Fruit fly (Drosophila melanogaster) whole organism, embryonic: ENCODE data around the gene CG42393.

Experiments
- Adf1 ChIP-seq: fragments of 200-800 bp; sonication (Bioruptor generic); IDR thresholded peaks from 2 replicates; pipeline ENCODE4 v1.3.6; 2022; ENCODE audit warnings: missing biosample characterization, missing genetic modification characterization
- Bgb ChIP-seq: fragments of 200-800 bp; sonication (Bioruptor generic); IDR thresholded peaks from 2 replicates; pipeline ENCODE4 v1.3.6; 2022; ENCODE audit warnings: missing biosample characterization, missing genetic modification characterization; ENCODE audit not compliant: partially characterized antibody
- CG10959 ChIP-seq: fragments of 200-800 bp; sonication (Bioruptor generic); IDR thresholded peaks from 2 replicates; pipeline ENCODE4 v1.3.6; 2022; ENCODE audit warnings: missing biosample characterization, missing genetic modification characterization
- CG12659 ChIP-seq: fragments of 200-800 bp; sonication (Bioruptor generic); optimal IDR thresholded peaks from 3 replicates; lab custom pipeline; 2017; ENCODE audit warnings: mild to moderate bottlenecking, missing biosample characterization, missing genetic modification reagents, missing genetic modification characterization
- CG13287 ChIP-seq: fragments of 200-800 bp; sonication (Bioruptor generic); IDR thresholded peaks from 2 replicates; pipeline ENCODE4 v1.3.6; 2022; ENCODE audit warnings: missing biosample characterization, missing genetic modification characterization; ENCODE audit not compliant: partially characterized antibody
- CG15073 ChIP-seq: fragments of 200-800 bp; sonication (Bioruptor generic); optimal IDR thresholded peaks from 2 replicates; lab custom pipeline; 2016; ENCODE audit warnings: missing biosample characterization, missing genetic modification characterization
- CG17612 ChIP-seq: fragments of 200-800 bp; sonication (Bioruptor generic); IDR thresholded peaks from 2 replicates; pipeline ENCODE4 v1.3.6; 2022; ENCODE audit warnings: missing biosample characterization, missing genetic modification characterization
- CG2199 ChIP-seq: fragments of 200-800 bp; sonication (Bioruptor generic); IDR thresholded peaks from 3 replicates; pipeline ENCODE4 v1.3.6; 2022; ENCODE audit warnings: missing biosample characterization, missing genetic modification characterization
- CG31224 ChIP-seq: fragments of 200-800 bp; sonication (Bioruptor generic); IDR thresholded peaks from 2 replicates; pipeline ENCODE4 v1.3.6; 2022; ENCODE audit warnings: missing biosample characterization, missing genetic modification characterization
- CG32772 ChIP-seq: fragments of 200-800 bp; sonication (Bioruptor generic); IDR thresholded peaks from 2 replicates; pipeline ENCODE4 v1.3.6; 2022; ENCODE audit warnings: missing biosample characterization, missing genetic modification characterization
- CG34224 ChIP-seq: fragments of 200-800 bp; sonication (Bioruptor generic); IDR thresholded peaks from 3 replicates; pipeline ENCODE4 v1.3.6; 2022; ENCODE audit warnings: missing biosample characterization, missing genetic modification characterization; ENCODE audit not compliant: partially characterized antibody
- CG4282 ChIP-seq: fragments of 200-800 bp; sonication (Bioruptor generic); optimal IDR thresholded peaks from 2 replicates; lab custom pipeline; 2016; ENCODE audit warnings: missing biosample characterization, missing genetic modification characterization
- CG6683 ChIP-seq: fragments of 200-800 bp; sonication (Bioruptor generic); optimal IDR thresholded peaks from 2 replicates; lab custom pipeline; 2017; ENCODE audit warnings: missing biosample characterization, mild to moderate bottlenecking, missing genetic modification characterization, missing genetic modification reagents
- CG6813 ChIP-seq: fragments of 200-800 bp; sonication (Bioruptor generic); optimal IDR thresholded peaks from 2 replicates; lab custom pipeline; 2017; ENCODE audit warnings: missing biosample characterization, missing genetic modification characterization, mild to moderate bottlenecking, moderate library complexity, missing genetic modification reagents
- CG7357 ChIP-seq: fragments of 200-800 bp; sonication (Bioruptor generic); IDR thresholded peaks from 3 replicates; pipeline ENCODE4 v1.3.6; 2022; ENCODE audit warnings: missing biosample characterization, missing genetic modification characterization
- CG8290 ChIP-seq, 3 experiments: fragments of 200-800 bp; sonication (Bioruptor generic); optimal IDR thresholded peaks; 2 replicates each; lab custom pipeline; 2016 to 2019; ENCODE audit warnings: missing biosample characterization in 3 of 3, missing genetic modification characterization in 3 of 3, mild to moderate bottlenecking in 2 of 3, moderate library complexity in 1 of 3
- CG8359 ChIP-seq: fragments of 200-800 bp; sonication (Bioruptor generic); optimal IDR thresholded peaks from 2 replicates; lab custom pipeline; 2017; ENCODE audit warnings: missing biosample characterization, mild to moderate bottlenecking, missing genetic modification characterization, borderline replicate concordance
- Dad ChIP-seq: fragments of 200-800 bp; sonication (Bioruptor generic); optimal IDR thresholded peaks from 3 replicates; lab custom pipeline; 2016; ENCODE audit warnings: missing biosample characterization, missing genetic modification characterization
- Deaf1 ChIP-seq: fragments of 200-800 bp; optimal IDR thresholded peaks from 3 replicates; lab custom pipeline; 2019; ENCODE audit warnings: missing biosample characterization, mild to moderate bottlenecking, missing genetic modification characterization, moderate library complexity
- Dp ChIP-seq: fragments of 200-800 bp; sonication (Bioruptor generic); optimal IDR thresholded peaks from 2 replicates; lab custom pipeline; 2018; ENCODE audit warnings: missing biosample characterization, mild to moderate bottlenecking, missing genetic modification characterization, moderate library complexity
- Drgx ChIP-seq: fragments of 200-800 bp; sonication (Bioruptor generic); IDR thresholded peaks from 2 replicates; pipeline ENCODE4 v1.3.6; 2022; ENCODE audit warnings: missing biosample characterization, missing genetic modification characterization
- Eip74EF ChIP-seq, 2 experiments: fragments of 200-800 bp in 1 of 2; fragments of >200 bp in 1 of 2; sonication (Bioruptor generic) in 1 of 2; optimal IDR thresholded peaks; 2 replicates each; lab custom pipeline; 2017 to 2019; ENCODE audit warnings: missing biosample characterization in 2 of 2, missing genetic modification characterization in 2 of 2, mild to moderate bottlenecking in 1 of 2, moderate library complexity in 1 of 2
- HmgZ ChIP-seq: fragments of 200-800 bp; sonication (Bioruptor generic); optimal IDR thresholded peaks from 2 replicates; lab custom pipeline; 2018; ENCODE audit warnings: missing biosample characterization, mild to moderate bottlenecking, missing genetic modification characterization
- Mrtf ChIP-seq: fragments of 200-800 bp; sonication (Bioruptor generic); IDR thresholded peaks from 3 replicates; pipeline ENCODE4 v1.3.6; 2022; ENCODE audit warnings: missing biosample characterization, missing genetic modification characterization
- ap ChIP-seq: fragments of 200-800 bp; sonication (Bioruptor generic); IDR thresholded peaks from 2 replicates; pipeline ENCODE4 v1.3.6; 2022; ENCODE audit warnings: missing biosample characterization, missing genetic modification characterization
- bab2 ChIP-seq: fragments of 200-800 bp; sonication (Bioruptor generic); optimal IDR thresholded peaks from 2 replicates; lab custom pipeline; 2016; ENCODE audit warnings: missing biosample characterization, missing genetic modification characterization
- btn ChIP-seq: fragments of 200-800 bp; sonication (Bioruptor generic); optimal IDR thresholded peaks from 2 replicates; lab custom pipeline; 2016; ENCODE audit warnings: missing biosample characterization, missing genetic modification characterization
- chinmo ChIP-seq: fragments of 200-800 bp; sonication (Bioruptor generic); IDR thresholded peaks from 4 replicates; pipeline ENCODE4 v1.3.6; 2022; ENCODE audit warnings: missing biosample characterization, missing genetic modification characterization; ENCODE audit not compliant: partially characterized antibody
- crp ChIP-seq, 2 experiments: fragments of 200-800 bp; sonication (Bioruptor generic); optimal IDR thresholded peaks; 2 replicates in 1 of 2; 3 replicates in 1 of 2; lab custom pipeline; 2017; ENCODE audit warnings: missing biosample characterization in 2 of 2, missing genetic modification characterization in 2 of 2, mild to moderate bottlenecking in 1 of 2, moderate library complexity in 1 of 2
- cwo ChIP-seq: fragments of 200-800 bp; sonication (Bioruptor generic); optimal IDR thresholded peaks from 3 replicates; lab custom pipeline; 2017; ENCODE audit warnings: missing biosample characterization, missing genetic modification characterization, mild to moderate bottlenecking, moderate library complexity, missing genetic modification reagents
- dimm ChIP-seq: fragments of 200-800 bp; sonication (Bioruptor generic); IDR thresholded peaks from 2 replicates; pipeline ENCODE4 v1.3.6; 2022; ENCODE audit warnings: missing biosample characterization, missing genetic modification characterization
- fd96Cb ChIP-seq: fragments of 200-800 bp; sonication (Bioruptor generic); optimal IDR thresholded peaks from 2 replicates; lab custom pipeline; 2018; ENCODE audit warnings: missing biosample characterization, mild to moderate bottlenecking, missing genetic modification characterization, moderate library complexity
- gsb ChIP-seq: fragments of 200-800 bp; sonication (Bioruptor generic); IDR thresholded peaks from 2 replicates; pipeline ENCODE4 v1.3.6; 2022; ENCODE audit warnings: missing biosample characterization, missing genetic modification characterization
- gsb-n ChIP-seq: fragments of 200-800 bp; sonication (Bioruptor generic); optimal IDR thresholded peaks from 3 replicates; lab custom pipeline; 2018; ENCODE audit warnings: missing biosample characterization, mild to moderate bottlenecking, missing genetic modification characterization
- mld ChIP-seq: fragments of 200-800 bp; sonication (Bioruptor generic); IDR thresholded peaks from 3 replicates; pipeline ENCODE4 v1.3.6; 2022; ENCODE audit warnings: missing biosample characterization, missing genetic modification characterization; ENCODE audit not compliant: partially characterized antibody
- psq ChIP-seq: fragments of 200-800 bp; sonication (Bioruptor generic); optimal IDR thresholded peaks from 2 replicates; lab custom pipeline; 2017; ENCODE audit warnings: missing biosample characterization, missing genetic modification characterization
- pum ChIP-seq: fragments of 200-800 bp; sonication (Bioruptor generic); optimal IDR thresholded peaks from 2 replicates; lab custom pipeline; 2016; ENCODE audit warnings: missing biosample characterization, missing genetic modification characterization
- pzg ChIP-seq: fragments of 200-800 bp; sonication (Bioruptor generic); optimal IDR thresholded peaks from 3 replicates; lab custom pipeline; 2018; ENCODE audit warnings: missing biosample characterization, mild to moderate bottlenecking, missing genetic modification characterization, moderate library complexity
- sd ChIP-seq: fragments of 200-800 bp; sonication (Bioruptor generic); optimal IDR thresholded peaks from 3 replicates; lab custom pipeline; 2018; ENCODE audit warnings: missing biosample characterization, mild to moderate bottlenecking, missing genetic modification characterization, moderate library complexity
- slbo ChIP-seq: fragments of 200-800 bp; sonication (Bioruptor generic); IDR thresholded peaks from 2 replicates; pipeline ENCODE4 v1.3.6; 2022; ENCODE audit warnings: missing biosample characterization, missing genetic modification characterization
- sug ChIP-seq: fragments of 200-800 bp; optimal IDR thresholded peaks from 2 replicates; lab custom pipeline; 2019; ENCODE audit warnings: missing biosample characterization, mild to moderate bottlenecking, missing genetic modification characterization, moderate library complexity
- vnd ChIP-seq: fragments of 200-800 bp; sonication (Bioruptor generic); IDR thresholded peaks from 3 replicates; pipeline ENCODE4 v1.3.6; 2022; ENCODE audit warnings: missing biosample characterization, missing genetic modification characterization; ENCODE audit not compliant: partially characterized antibody

The CG42393 gene

dm6 chr3L:18025907-18026306 is 16.6 kb upstream of the CG42393 start (continued):
- TF ChIP-seq CG6813 (no peak), CG2199 (GFP tag; lab: Robert Waterston, UW) (peak; percentile 22; the same call in 2 of the 3 replicates), Eip74EF (GFP tag; optimal IDR thresholded peaks at IDR 0.05; lab: Kevin White, UChicago) (peak in 1 of 2 experiments; percentile 71), pzg (GFP tag; lab: Kevin White, UChicago) (peak; percentile 43), Mrtf (GFP tag; lab: Robert Waterston, UW) (no peak), CG17612 (GFP tag; lab: Robert Waterston, UW) (no peak), CG10959 (no peak), Adf1 (GFP tag; lab: Robert Waterston, UW) (peak; percentile 43; the same call in 1 of the 2 replicates), CG12659 (peak; percentile 19), bab2 (GFP tag; lab: Kevin White, UChicago) (no peak), psq (no peak), sd (tag; lab: Kevin White, UChicago) (no peak), CG34224 (GFP tag; lab: Robert Waterston, UW) (peak; percentile 35; the same call in 1 of the 3 replicates), pum (GFP tag; lab: Kevin White, UChicago) (no peak), CG13287 (GFP tag; lab: Robert Waterston, UW) (peak; percentile 62; the same call in 1 of the 2 replicates), sug (peak; percentile 39), dimm (GFP tag; lab: Robert Waterston, UW) (no peak), cwo (GFP tag; lab: Kevin White, UChicago) (no peak), CG6683 (GFP tag; lab: Kevin White, UChicago) (no peak), CG4282 (GFP tag; lab: Kevin White, UChicago) (no peak), CG15073 (no peak), CG8359 (no peak), ap (GFP tag; lab: Robert Waterston, UW) (no peak), Drgx (peak; percentile 56), HmgZ (tag; lab: Kevin White, UChicago) (peak; percentile 68), gsb-n (tag; lab: Kevin White, UChicago) (no peak), btn (no peak), vnd (GFP tag; lab: Robert Waterston, UW) (no peak), Bgb (GFP tag; lab: Robert Waterston, UW) (peak; percentile 39; the same call in 1 of the 2 replicates), CG7357 (GFP tag; lab: Robert Waterston, UW) (no peak), CG8290 (GFP tag; optimal IDR thresholded peaks at IDR 0.05; lab: Kevin White, UChicago) (no peak), CG8290 (tag; optimal IDR thresholded peaks at IDR 0.05; lab: Kevin White, UChicago) (peak in 1 of 2 experiments; percentile 63), CG31224 (GFP tag; lab: Robert Waterston, UW) (no peak), CG32772 (GFP tag; lab: Robert Waterston, UW) (peak; percentile 26; the same call in 1 of the 2 replicates), Deaf1 (tag; lab: Kevin White, UChicago) (peak; percentile 50), chinmo (GFP tag; lab: Robert Waterston, UW) (peak; percentile 96), fd96Cb (tag; lab: Kevin White, UChicago) (no peak), Dp (peak; percentile 88), crp (GFP tag; optimal IDR thresholded peaks at IDR 0.05; lab: Kevin White, UChicago) (peak; percentile 23 to 91), slbo (GFP tag; lab: Robert Waterston, UW) (no peak), gsb (GFP tag; lab: Robert Waterston, UW) (peak; percentile 18; the same call in 1 of the 2 replicates), mld (GFP tag; lab: Robert Waterston, UW) (no peak), Dad (no peak)
